Worm (Caenorhabditis elegans): ENCODE measurements around the gene pir-2.

ce11 chrIII:9454730-9455129, 11.3 kb upstream of the pir-2 start:
- TF ChIP-seq nhr-28 (tag; optimal IDR thresholded peaks at IDR 0.05): no peak
- no peak for TF ChIP-seq lir-3 (tag; optimal IDR thresholded peaks at IDR 0.05)
- TF ChIP-seq nhr-237 (tag; optimal IDR thresholded peaks at IDR 0.05): no peak
- no peak for TF ChIP-seq pqm-1 (tag; optimal IDR thresholded peaks at IDR 0.05)
- TF ChIP-seq php-3 (GFP tag; IDR thresholded peaks at IDR 0.05): no peak
- TF ChIP-seq aly-2 (tag; optimal IDR thresholded peaks at IDR 0.05): no peak
